Worm (Caenorhabditis elegans) whole organism, early embryonic: ENCODE results near the gene C55A1.7.

Experiments
- B0310.2 ChIP-seq: sonication (generic microtip); optimal IDR thresholded peaks from 2 replicates; lab custom pipeline; 2016; ENCODE audit warnings: mild to moderate bottlenecking, missing genetic modification characterization, missing compliant biosample characterization
- ama-1 ChIP-seq: fragments of 150-350 bp; optimal IDR thresholded peaks from 2 replicates; lab custom pipeline; 2014
- ceh-13 ChIP-seq: fragments of 200-800 bp; sonication (Bioruptor generic); optimal IDR thresholded peaks from 2 replicates; lab custom pipeline; 2018; ENCODE audit warnings: mild to moderate bottlenecking, missing genetic modification characterization, missing compliant biosample characterization
- ceh-36 ChIP-seq: sonication (generic microtip); optimal IDR thresholded peaks from 2 replicates; lab custom pipeline; 2016; ENCODE audit warnings: missing genetic modification characterization, inconsistent platforms, missing compliant biosample characterization
- ets-7 ChIP-seq: sonication (generic microtip); optimal IDR thresholded peaks from 2 replicates; lab custom pipeline; 2016; ENCODE audit warnings: missing genotype, missing genetic modification characterization, missing compliant biosample characterization
- flt-1 ChIP-seq: fragments of 200-800 bp; sonication (Bioruptor generic); IDR thresholded peaks from 2 replicates; pipeline ENCODE4 v1.3.6; 2022; ENCODE audit warnings: missing genetic modification characterization, missing compliant biosample characterization
- hmbx-1 ChIP-seq: sonication (generic microtip); optimal IDR thresholded peaks from 2 replicates; lab custom pipeline; 2016; ENCODE audit warnings: mild to moderate bottlenecking, missing genetic modification characterization, missing compliant biosample characterization
- hmg-4 ChIP-seq: fragments of 200-800 bp; sonication (Bioruptor generic); optimal IDR thresholded peaks from 2 replicates; lab custom pipeline; 2018; ENCODE audit warnings: mild to moderate bottlenecking, missing genetic modification characterization, missing compliant biosample characterization
- scrt-1 ChIP-seq: fragments of 200-800 bp; sonication (Bioruptor generic); IDR thresholded peaks from 2 replicates; pipeline ENCODE4 v1.3.6; 2022; ENCODE audit warnings: missing genetic modification characterization, missing compliant biosample characterization
- sea-1 ChIP-seq: fragments of 200-800 bp; sonication (Bioruptor generic); conservative IDR thresholded peaks from 2 replicates; pipeline ENCODE4 v1.3.6; 2022; ENCODE audit warnings: missing genetic modification characterization, missing compliant biosample characterization
- tbx-11 ChIP-seq: fragments of 200-800 bp; sonication (Bioruptor generic); IDR thresholded peaks from 2 replicates; pipeline ENCODE4 v1.3.6; 2022; ENCODE audit warnings: missing genetic modification characterization, missing compliant biosample characterization
- tbx-37 ChIP-seq: fragments of 200-800 bp; sonication (Bioruptor generic); conservative IDR thresholded peaks from 2 replicates; pipeline ENCODE4 v1.3.6; 2022; ENCODE audit warnings: missing genetic modification reagents, missing genetic modification characterization, missing compliant biosample characterization
- tra-4 ChIP-seq: sonication (generic microtip); optimal IDR thresholded peaks from 2 replicates; lab custom pipeline; 2017; ENCODE audit warnings: missing genetic modification characterization, missing compliant biosample characterization

DNA sequence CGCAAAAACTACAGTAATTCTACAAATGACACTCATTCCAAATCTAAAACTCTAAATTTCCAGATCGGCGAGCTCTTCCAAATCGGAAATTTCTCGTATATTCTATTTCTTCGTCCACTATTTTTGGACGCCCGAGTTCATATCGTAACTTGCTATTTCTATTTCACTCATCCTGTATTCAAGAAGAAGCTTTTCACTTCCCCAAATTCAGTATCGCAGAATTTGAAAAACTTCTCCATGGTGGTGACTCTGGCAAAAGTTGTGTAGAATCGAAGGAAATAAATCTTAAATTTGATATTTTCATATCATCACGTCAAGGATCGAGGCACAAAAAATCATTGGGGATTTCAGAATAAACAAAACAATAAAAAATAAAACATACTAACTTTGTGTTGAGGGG is 4.7 kb upstream of the C55A1.7 start:
- no peak for TF ChIP-seq hmbx-1 (tag; lab: Kevin White, UChicago)
- TF ChIP-seq ama-1 (lab: Kevin White, UChicago), result no peak
- TF ChIP-seq flt-1 (GFP tag; lab: Robert Waterston, UW), result no peak
- no peak for TF ChIP-seq B0310.2 (tag; lab: Kevin White, UChicago)
- TF ChIP-seq ets-7 (tag; lab: Kevin White, UChicago), result no peak
- no peak for TF ChIP-seq ceh-13 (GFP tag; lab: Kevin White, UChicago)
- TF ChIP-seq ceh-36, result no peak
- no peak for TF ChIP-seq tra-4 (tag; lab: Kevin White, UChicago)
- TF ChIP-seq scrt-1 (GFP tag; lab: Robert Waterston, UW), result no peak
- TF ChIP-seq tbx-37 (GFP tag; lab: Robert Waterston, UW), result no peak
- TF ChIP-seq tbx-11 (GFP tag; lab: Robert Waterston, UW), result no peak
- TF ChIP-seq sea-1 (GFP tag; lab: Robert Waterston, UW), result no peak
- no peak for TF ChIP-seq hmg-4 (GFP tag; lab: Kevin White, UChicago)
